Worm (Caenorhabditis elegans): ENCODE measurements around the gene gcy-9.

- TF ChIP-seq ztf-4 (tag; optimal IDR thresholded peaks at IDR 0.05) = no peak
- TF ChIP-seq nhr-237 (tag; optimal IDR thresholded peaks at IDR 0.05) = no peak
- no peak for TF ChIP-seq ztf-11 (tag; optimal IDR thresholded peaks at IDR 0.05)
- TF ChIP-seq sea-2 (GFP tag; optimal IDR thresholded peaks at IDR 0.05) = no peak
- no peak for TF ChIP-seq zag-1 (tag; optimal IDR thresholded peaks at IDR 0.05)
- no peak for TF ChIP-seq nhr-76 (tag; optimal IDR thresholded peaks at IDR 0.05)
- TF ChIP-seq nhr-12 (tag; optimal IDR thresholded peaks at IDR 0.05) = no peak
- TF ChIP-seq ceh-28 (tag; optimal IDR thresholded peaks at IDR 0.05) = no peak
- TF ChIP-seq nhr-77 (tag; optimal IDR thresholded peaks at IDR 0.05) = no peak
- no peak for TF ChIP-seq lin-39 (tag; optimal IDR thresholded peaks at IDR 0.05)
- TF ChIP-seq ama-1 (optimal IDR thresholded peaks at IDR 0.05) = no peak
- no peak for TF ChIP-seq lin-15B (tag; optimal IDR thresholded peaks at IDR 0.05)
- TF ChIP-seq ceh-82 (tag; optimal IDR thresholded peaks at IDR 0.05) = no peak
These were observed 22.3 kb downstream of the gcy-9 start, which contains the start of gene F08G12.11 for ce11 chrX:11315392-11315791.
